Worm (Caenorhabditis elegans): ENCODE results near the gene irld-57.
"Not testable (repeated sequence)": the region's sequence is repeated elsewhere in the genome, so short reads cannot be mapped to it uniquely, and the experiment has no call there.

Gene irld-57

ce11 chrV:15767385-15767784, 40.9 kb upstream of the irld-57 start (continued):
- peak; percentile 91 for TF ChIP-seq ceh-58 (GFP tag; IDR thresholded peaks at IDR 0.05)
- peak; percentile 60 for TF ChIP-seq B0261.1 (tag; optimal IDR thresholded peaks at IDR 0.05)
- peak; percentile 39 for TF ChIP-seq madf-8 (GFP tag; conservative IDR thresholded peaks at IDR 0.05)
- peak; percentile 27; the same call in 1 of the 2 replicates for TF ChIP-seq F33H1.4 (GFP tag; IDR thresholded peaks at IDR 0.05)
- peak; percentile 19 for TF ChIP-seq nhr-90 (tag; optimal IDR thresholded peaks at IDR 0.05)
- TF ChIP-seq rpc-1 (optimal IDR thresholded peaks at IDR 0.05); cebp-1 (tag; optimal IDR thresholded peaks at IDR 0.05): not testable (repeated sequence)
- TF ChIP-seq rpc-1 (tag; optimal IDR thresholded peaks at IDR 0.05) = peak; percentile 61
- TF ChIP-seq cebp-1 (GFP tag; IDR thresholded peaks at IDR 0.05) = peak; percentile 59
- TF ChIP-seq madf-3 (GFP tag; IDR thresholded peaks at IDR 0.05) = peak; percentile 81
- TF ChIP-seq Y53F4B.3 (GFP tag; IDR thresholded peaks at IDR 0.05) = peak; percentile 76
- TF ChIP-seq ceh-40 (GFP tag; IDR thresholded peaks at IDR 0.05) = 0 out of 2 replicates have a peak, but pooled peaks have one; percentile 40
- peak; percentile 80 for TF ChIP-seq ztf-18 (tag; optimal IDR thresholded peaks at IDR 0.05)
- TF ChIP-seq nfyb-1 (GFP tag; IDR thresholded peaks at IDR 0.05) = peak; percentile 87
- TF ChIP-seq ztf-28 (GFP tag; IDR thresholded peaks at IDR 0.05) = peak; percentile 77; the same call in 1 of the 2 replicates
- 0 out of 2 replicates have a peak, but pooled peaks have one; percentile 29 for TF ChIP-seq egl-18 (GFP tag; IDR thresholded peaks at IDR 0.05)
- peak; percentile 69; the same call in 1 of the 2 replicates for TF ChIP-seq Y95B8A.8 (GFP tag; IDR thresholded peaks at IDR 0.05)
- peak; percentile 69 for TF ChIP-seq hsf-1 (GFP tag; IDR thresholded peaks at IDR 0.05)

ce11 chrV:15766122-15766594, 39.6 kb upstream of the irld-57 start, which contains the start of the genes haf-3 and F57A10.2:
TSS of gene haf-3 (minus strand) at chrV:15766172.
TSS of gene F57A10.2 (plus strand) at chrV:15766575.
- TF ChIP-seq lsl-1 (GFP tag; optimal IDR thresholded peaks at IDR 0.05) (peak; percentile 71), him-1 (tag; optimal IDR thresholded peaks at IDR 0.05) (peak; percentile 65), zim-3 (tag; optimal IDR thresholded peaks at IDR 0.05) (no peak), attf-6 (GFP tag; IDR thresholded peaks at IDR 0.05) (peak; percentile 84), ceh-58 (GFP tag; IDR thresholded peaks at IDR 0.05) (no peak), lin-35 (GFP tag; optimal IDR thresholded peaks at IDR 0.05) (peak; percentile 81 to 97 (median 92)), madf-3 (GFP tag; IDR thresholded peaks at IDR 0.05) (peak; percentile 81; the same call in 1 of the 2 replicates), let-526 (GFP tag; IDR thresholded peaks at IDR 0.05) (0 out of 2 replicates have a peak, but pooled peaks have one; percentile 32), F22D6.2 (tag; optimal IDR thresholded peaks at IDR 0.05) (peak; percentile 12), F10E7.11 (tag; optimal IDR thresholded peaks at IDR 0.05) (no peak), nhr-179 (tag; optimal IDR thresholded peaks at IDR 0.05) (no peak), F49E8.2 (tag; optimal IDR thresholded peaks at IDR 0.05; ENCODE audit: insufficient read depth) (peak; percentile 35), snpc-1.1 (tag; optimal IDR thresholded peaks at IDR 0.05; ENCODE audit: insufficient read depth) (peak; percentile 46), Y53F4B.3 (GFP tag; IDR thresholded peaks at IDR 0.05) (no peak), lin-54 (GFP tag; optimal IDR thresholded peaks at IDR 0.05) (peak; percentile 99), F52B5.7 (tag; optimal IDR thresholded peaks at IDR 0.05) (no peak), xnd-1 (tag; optimal IDR thresholded peaks at IDR 0.05) (peak; percentile 56), dox-1 (GFP tag; IDR thresholded peaks at IDR 0.05) (peak; percentile 93), lir-1 (GFP tag; conservative IDR thresholded peaks at IDR 0.05) (peak; percentile 65; the same call in 1 of the 2 replicates), snpc-4 (GFP tag; optimal IDR thresholded peaks at IDR 0.05) (peak; percentile 36), snpc-4 (tag; optimal IDR thresholded peaks at IDR 0.05) (peak; percentile 70 to 86 (median 81)), B0035.1 (tag; optimal IDR thresholded peaks at IDR 0.05) (no peak), F33H1.4 (GFP tag; IDR thresholded peaks at IDR 0.05) (peak; percentile 68), tbp1 (GFP tag; optimal IDR thresholded peaks at IDR 0.05) (peak; percentile 72), Y95B8A.8 (GFP tag; IDR thresholded peaks at IDR 0.05) (no peak), mes-4 (tag; optimal IDR thresholded peaks at IDR 0.05) (no peak), rpc-1 (optimal IDR thresholded peaks at IDR 0.05) (no peak), rpc-1 (tag; optimal IDR thresholded peaks at IDR 0.05) (no peak), hlh-26 (GFP tag; conservative IDR thresholded peaks at IDR 0.05) (no peak), Y53G8AR.9 (GFP tag; conservative IDR thresholded peaks at IDR 0.05) (peak; percentile 91), aptf-2 (GFP tag; conservative IDR thresholded peaks at IDR 0.05) (no peak), B0019.2 (GFP tag; conservative IDR thresholded peaks at IDR 0.05) (no peak), aptf-3 (GFP tag; IDR thresholded peaks at IDR 0.05) (no peak), dpff-1 (tag; optimal IDR thresholded peaks at IDR 0.05) (no peak), ceh-40 (GFP tag; IDR thresholded peaks at IDR 0.05) (no peak), akir-1 (GFP tag; optimal IDR thresholded peaks at IDR 0.05) (no peak)

Measured in whole organism, young adult.